Fruit fly (Drosophila melanogaster): ENCODE measurements around the gene Uch-L5.
A peak's percentile ranks its signal among the peaks of the same experiment; 100 is the strongest.

Gene Uch-L5

DNA sequence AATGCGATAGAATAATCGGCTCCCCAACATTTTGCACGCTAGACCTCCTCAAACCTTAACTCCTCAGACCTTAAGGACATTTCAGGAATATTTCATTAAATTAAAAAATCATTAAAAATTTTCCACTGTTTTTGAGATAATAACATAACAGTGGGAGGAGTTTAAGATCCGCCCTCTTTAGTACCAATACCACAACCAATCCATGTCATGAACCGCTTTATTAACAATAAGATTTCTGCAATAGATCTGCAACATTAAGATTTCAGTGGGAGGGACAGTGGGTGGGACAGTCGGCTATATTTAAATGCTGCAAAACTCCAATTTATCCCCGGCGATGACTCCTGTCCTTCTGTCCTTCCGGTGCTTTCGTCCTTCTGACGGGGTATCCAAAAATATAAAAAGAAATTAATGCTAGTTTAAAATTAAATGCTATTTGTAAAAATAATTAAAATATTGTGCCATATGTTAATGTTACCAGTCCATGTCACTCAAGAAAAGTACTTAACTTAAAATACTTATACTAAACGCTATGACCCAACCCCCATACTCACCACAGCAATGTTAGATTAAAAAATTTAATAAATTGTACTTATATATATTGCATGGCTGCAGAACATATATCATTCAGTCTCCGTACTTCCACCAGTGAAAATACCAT is 34.0 kb downstream of the Uch-L5 start, which contains the start of gene Srg3 (continued):
- no peak for TF ChIP-seq E2f2 (GFP tag; IDR thresholded peaks at IDR 0.05)
- 0 out of 2 replicates have a peak, but pooled peaks have one; percentile 12 for TF ChIP-seq Oaz (GFP tag; IDR thresholded peaks at IDR 0.05)
- TF ChIP-seq wek (GFP tag; optimal IDR thresholded peaks at IDR 0.05), result no peak
- TF ChIP-seq CG4282 (GFP tag; optimal IDR thresholded peaks at IDR 0.05), result no peak
- TF ChIP-seq odd (GFP tag; optimal IDR thresholded peaks at IDR 0.05), result peak; percentile 26
- peak; percentile 43 for TF ChIP-seq Med (GFP tag)
- no peak for TF ChIP-seq CG32772 (GFP tag; IDR thresholded peaks at IDR 0.05)
- no peak for TF ChIP-seq CG3281 (GFP tag; optimal IDR thresholded peaks at IDR 0.05)
- TF ChIP-seq lmd (GFP tag; IDR thresholded peaks at IDR 0.05), result no peak
- TF ChIP-seq H2.0 (GFP tag; IDR thresholded peaks at IDR 0.05), result peak; percentile 19; the same call in 1 of the 2 replicates
- peak; percentile 1 for TF ChIP-seq CTCF (GFP tag; optimal IDR thresholded peaks at IDR 0.05)

- TF ChIP-seq sd (tag; optimal IDR thresholded peaks at IDR 0.05) (peak; percentile 38), pnt (GFP tag; optimal IDR thresholded peaks at IDR 0.05) (peak; percentile 49), CG1792 (GFP tag; optimal IDR thresholded peaks at IDR 0.05) (peak; percentile 27), Trl (optimal IDR thresholded peaks at IDR 0.05) (no peak), Trl (GFP tag; optimal IDR thresholded peaks at IDR 0.05) (peak; percentile 39), kni (GFP tag; optimal IDR thresholded peaks at IDR 0.05) (no peak), oc (tag; optimal IDR thresholded peaks at IDR 0.05) (no peak), Fer1 (GFP tag; optimal IDR thresholded peaks at IDR 0.05) (peak; percentile 3), vnd (GFP tag; IDR thresholded peaks at IDR 0.05; ENCODE audit: partially characterized antibody) (peak; percentile 76), knrl (GFP tag; IDR thresholded peaks at IDR 0.05; ENCODE audit: partially characterized antibody) (peak; percentile 90), CG13775 (GFP tag; optimal IDR thresholded peaks at IDR 0.05) (peak; percentile 49), amos (GFP tag; IDR thresholded peaks at IDR 0.05; ENCODE audit: partially characterized antibody) (peak; percentile 91), Nf-YC (tag; optimal IDR thresholded peaks at IDR 0.05) (peak; percentile 43), sc (optimal IDR thresholded peaks at IDR 0.05) (no peak), sc (GFP tag; optimal IDR thresholded peaks at IDR 0.05) (no peak), CG8478 (optimal IDR thresholded peaks at IDR 0.05) (no peak), B-H1 (GFP tag; IDR thresholded peaks at IDR 0.05) (no peak; the same call in 2 of the 3 replicates), dysf (GFP tag; IDR thresholded peaks at IDR 0.05) (peak; percentile 31; the same call in 1 of the 3 replicates), CG10979 (tag; optimal IDR thresholded peaks at IDR 0.05) (peak; percentile 47), CG8290 (GFP tag; optimal IDR thresholded peaks at IDR 0.05) (peak; percentile 80), CG8290 (tag; optimal IDR thresholded peaks at IDR 0.05) (peak in 1 of 2 experiments; percentile 73), CG16779 (GFP tag; IDR thresholded peaks at IDR 0.05) (no peak), NfI (GFP tag; optimal IDR thresholded peaks at IDR 0.05) (peak; percentile 54), CG6854 (GFP tag; optimal IDR thresholded peaks at IDR 0.05) (no peak), hbn (GFP tag; IDR thresholded peaks at IDR 0.05; ENCODE audit: partially characterized antibody) (peak; percentile 87), Xrp1 (GFP tag; IDR thresholded peaks at IDR 0.05) (peak; percentile 37; the same call in 1 of the 2 replicates), Optix (GFP tag; IDR thresholded peaks at IDR 0.05) (peak; percentile 11; the same call in 1 of the 3 replicates), da (GFP tag; optimal IDR thresholded peaks at IDR 0.05) (peak; percentile 0), CG13287 (GFP tag; IDR thresholded peaks at IDR 0.05; ENCODE audit: partially characterized antibody) (peak; percentile 88), pzg (GFP tag; optimal IDR thresholded peaks at IDR 0.05) (peak; percentile 79), CG13894 (tag; optimal IDR thresholded peaks at IDR 0.05) (peak; percentile 66), CG31441 (GFP tag; IDR thresholded peaks at IDR 0.05) (peak; percentile 74), jigr1 (GFP tag; IDR thresholded peaks at IDR 0.05) (peak; percentile 20; the same call in 1 of the 3 replicates), Bdp1 (GFP tag; optimal IDR thresholded peaks at IDR 0.05) (peak; percentile 0), Dll (GFP tag; IDR thresholded peaks at IDR 0.05; ENCODE audit: partially characterized antibody) (peak; percentile 90), Six4 (GFP tag; optimal IDR thresholded peaks at IDR 0.05) (no peak), CG1529 (GFP tag; optimal IDR thresholded peaks at IDR 0.05) (no peak), lab (GFP tag; optimal IDR thresholded peaks at IDR 0.05) (peak; percentile 32)
Observed at dm6 chr3L:9441907-9442479, 34.8 kb downstream of the Uch-L5 start, which contains the start of the genes Bet3 and Nf-YA. Gene Bet3, minus strand, starts transcription at chr3L:9442267. Gene Nf-YA, minus strand, starts transcription at chr3L:9442267.
